Worm (Caenorhabditis elegans): Measurements from ENCODE around the gene T27D12.6.
A peak's percentile ranks its signal among the peaks of the same experiment; 100 is the strongest.

Gene T27D12.6

DNA sequence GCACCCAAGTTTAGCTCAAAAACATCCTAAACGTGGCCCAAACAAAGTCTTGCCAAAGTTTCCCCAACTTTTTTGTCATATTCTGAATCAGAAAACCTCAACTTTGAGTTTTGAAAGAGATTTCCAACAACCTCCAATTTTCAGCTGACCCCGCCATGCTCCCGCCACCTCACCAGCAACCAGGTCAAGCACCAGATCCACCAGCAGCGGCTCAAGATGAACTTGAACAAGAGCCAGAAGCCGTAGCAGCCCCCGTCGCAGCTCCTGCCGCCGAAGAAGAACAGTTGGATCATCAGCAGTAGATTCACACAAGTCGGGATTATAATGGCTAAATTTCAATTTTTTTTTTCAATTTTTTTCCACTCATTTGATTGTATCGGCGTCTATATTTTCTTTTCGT lies 24.1 kb upstream of the T27D12.6 start:
- TF ChIP-seq zip-8 (tag; optimal IDR thresholded peaks at IDR 0.05), result no peak
- no peak for TF ChIP-seq nhr-28 (tag; optimal IDR thresholded peaks at IDR 0.05)
- no peak for TF ChIP-seq unc-39 (tag; optimal IDR thresholded peaks at IDR 0.05)

DNA sequence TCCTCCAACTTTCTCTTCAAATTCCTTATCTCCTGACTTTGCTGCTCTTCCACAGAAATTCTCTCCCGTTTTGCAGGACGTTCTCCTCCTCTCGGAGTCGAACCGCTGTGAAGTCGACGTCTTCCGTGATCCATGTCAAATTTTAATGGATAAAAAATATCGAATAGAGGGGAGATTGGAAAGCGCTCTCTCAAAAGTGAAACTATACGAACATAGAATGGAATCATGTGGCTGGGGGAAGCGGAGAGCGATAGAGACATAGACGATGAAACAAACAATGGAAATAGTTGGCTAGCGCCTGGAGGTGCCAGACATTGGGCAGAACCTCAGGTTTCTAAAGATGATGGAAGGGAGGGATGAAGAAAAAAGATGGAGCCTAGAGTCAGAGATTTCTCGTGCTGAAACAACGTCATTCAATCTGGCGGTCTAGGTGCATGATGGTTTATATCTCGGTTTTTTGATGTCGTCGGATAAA lies 21.4 kb upstream of the T27D12.6 start, which contains the start of gene F43G6.8:
Gene F43G6.8 (minus strand): TSS at position 198 of the 475 bp plus-strand sequence.
- TF ChIP-seq ham-2 (GFP tag; optimal IDR thresholded peaks at IDR 0.05), result peak; percentile 40
- TF ChIP-seq cnd-1 (tag; optimal IDR thresholded peaks at IDR 0.05), result no peak
- peak; percentile 26 for TF ChIP-seq unc-120 (tag; optimal IDR thresholded peaks at IDR 0.05; ENCODE audit: poor library complexity, severe bottlenecking)

DNA sequence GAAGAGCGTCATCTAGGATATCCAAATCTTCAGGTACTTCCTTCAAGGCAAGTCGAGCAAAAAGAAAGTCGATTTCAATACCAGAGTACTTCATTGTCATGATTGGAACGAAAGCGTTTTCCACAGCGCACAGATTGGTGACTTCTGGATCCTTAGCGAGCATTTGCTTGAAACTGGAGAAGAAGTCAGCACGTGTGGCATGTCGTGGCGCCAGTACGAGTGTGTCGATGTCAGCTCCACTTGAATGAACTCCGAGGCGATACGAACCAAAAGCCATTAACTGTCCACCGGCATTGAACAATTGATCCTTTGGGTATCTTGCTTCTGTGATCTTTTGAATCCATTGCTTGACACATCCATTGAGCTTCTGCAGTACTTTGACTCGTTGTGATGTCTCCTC lies 19.3 kb upstream of the T27D12.6 start:
- TF ChIP-seq nhr-237 (tag; optimal IDR thresholded peaks at IDR 0.05) (no peak), ztf-11 (tag; optimal IDR thresholded peaks at IDR 0.05) (no peak), unc-39 (tag; optimal IDR thresholded peaks at IDR 0.05) (no peak), lin-13 (tag; optimal IDR thresholded peaks at IDR 0.05) (no peak), ceh-39 (tag; optimal IDR thresholded peaks at IDR 0.05) (no peak), unc-62 (GFP tag; optimal IDR thresholded peaks at IDR 0.05) (no peak), nhr-2 (tag; optimal IDR thresholded peaks at IDR 0.05) (no peak), mls-2 (tag; optimal IDR thresholded peaks at IDR 0.05) (no peak), drap-1 (GFP tag; optimal IDR thresholded peaks at IDR 0.05) (no peak), nhr-28 (tag; optimal IDR thresholded peaks at IDR 0.05) (no peak), elt-1 (tag; optimal IDR thresholded peaks at IDR 0.05; ENCODE audit: borderline replicate concordance, insufficient read depth) (no peak), M03D4.4 (tag; optimal IDR thresholded peaks at IDR 0.05) (no peak)

DNA sequence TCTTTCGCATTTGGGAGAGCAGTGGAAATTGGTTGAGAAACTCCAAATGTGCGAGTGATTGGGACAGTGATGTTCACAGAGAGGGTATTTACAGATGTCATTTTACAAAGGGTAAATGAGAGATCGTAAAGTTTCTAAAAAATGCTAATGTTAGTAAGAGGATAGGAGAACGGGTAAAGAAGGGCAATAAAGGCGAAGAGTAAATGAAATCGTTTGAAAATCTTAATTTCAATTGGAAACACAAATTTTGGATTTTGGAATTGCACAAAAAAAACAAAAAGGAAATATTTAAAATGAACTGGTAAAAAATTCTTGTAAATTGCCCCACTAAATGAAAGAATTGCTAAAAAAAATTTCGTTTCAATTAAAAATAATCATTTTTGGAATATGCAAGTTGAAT lies 18.8 kb upstream of the T27D12.6 start, which contains the start of gene pap-3:
Gene pap-3 (minus strand): TSS at position 101 of the 400 bp plus-strand sequence.
- no peak for TF ChIP-seq nhr-237 (tag; optimal IDR thresholded peaks at IDR 0.05)
- no peak for TF ChIP-seq flh-1 (GFP tag; optimal IDR thresholded peaks at IDR 0.05)
- TF ChIP-seq ceh-43 (GFP tag; optimal IDR thresholded peaks at IDR 0.05), result no peak
- no peak for TF ChIP-seq lin-32 (GFP tag; optimal IDR thresholded peaks at IDR 0.05)
- no peak for TF ChIP-seq mep-1 (tag; optimal IDR thresholded peaks at IDR 0.05)
- no peak for TF ChIP-seq M03D4.4 (tag; optimal IDR thresholded peaks at IDR 0.05)
- TF ChIP-seq mab-5 (tag; optimal IDR thresholded peaks at IDR 0.05), result no peak
- no peak for TF ChIP-seq hlh-1 (tag; optimal IDR thresholded peaks at IDR 0.05)
- no peak for TF ChIP-seq ztf-11 (tag; optimal IDR thresholded peaks at IDR 0.05)
- no peak for TF ChIP-seq elt-3 (tag; optimal IDR thresholded peaks at IDR 0.05)
- TF ChIP-seq elt-1 (tag; optimal IDR thresholded peaks at IDR 0.05; ENCODE audit: borderline replicate concordance, insufficient read depth), result no peak
- no peak for TF ChIP-seq mls-2 (tag; optimal IDR thresholded peaks at IDR 0.05)
- no peak for TF ChIP-seq nhr-28 (tag; optimal IDR thresholded peaks at IDR 0.05)
- TF ChIP-seq sem-2 (GFP tag; optimal IDR thresholded peaks at IDR 0.05), result no peak
- TF ChIP-seq lin-13 (tag; optimal IDR thresholded peaks at IDR 0.05), result no peak
- no peak for TF ChIP-seq ceh-39 (tag; optimal IDR thresholded peaks at IDR 0.05)
- TF ChIP-seq lsy-2 (tag; optimal IDR thresholded peaks at IDR 0.05), result no peak
- TF ChIP-seq unc-62 (GFP tag; optimal IDR thresholded peaks at IDR 0.05), result no peak

DNA sequence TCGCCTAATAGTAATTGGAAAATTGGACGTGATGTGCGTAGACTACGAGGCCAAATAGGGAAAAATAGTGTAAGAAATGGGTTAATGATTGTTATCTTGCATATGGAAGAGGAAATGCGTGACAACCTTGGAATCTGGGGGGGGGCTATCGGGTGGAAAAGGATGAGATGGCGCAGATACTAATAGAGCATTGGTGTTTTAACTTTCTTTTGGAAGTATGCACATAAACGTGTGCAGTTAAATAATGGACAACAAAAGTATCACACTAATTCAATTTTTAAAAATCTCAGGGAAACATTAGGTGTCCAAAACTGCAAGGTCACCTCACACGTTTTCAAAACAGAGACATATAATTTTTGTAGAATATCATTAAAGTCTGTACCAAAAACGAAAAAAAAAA lies 15.5 kb upstream of the T27D12.6 start, which contains the start of gene Y6D1A.2:
Gene Y6D1A.2 (minus strand): TSS at position 101 of the 400 bp plus-strand sequence.
- TF ChIP-seq elt-1 (tag; optimal IDR thresholded peaks at IDR 0.05; ENCODE audit: borderline replicate concordance, insufficient read depth) (peak; percentile 50), sem-2 (GFP tag; optimal IDR thresholded peaks at IDR 0.05) (no peak), nhr-28 (tag; optimal IDR thresholded peaks at IDR 0.05) (no peak), ces-1 (GFP tag; optimal IDR thresholded peaks at IDR 0.05) (no peak), nhr-76 (tag; optimal IDR thresholded peaks at IDR 0.05) (no peak)

DNA sequence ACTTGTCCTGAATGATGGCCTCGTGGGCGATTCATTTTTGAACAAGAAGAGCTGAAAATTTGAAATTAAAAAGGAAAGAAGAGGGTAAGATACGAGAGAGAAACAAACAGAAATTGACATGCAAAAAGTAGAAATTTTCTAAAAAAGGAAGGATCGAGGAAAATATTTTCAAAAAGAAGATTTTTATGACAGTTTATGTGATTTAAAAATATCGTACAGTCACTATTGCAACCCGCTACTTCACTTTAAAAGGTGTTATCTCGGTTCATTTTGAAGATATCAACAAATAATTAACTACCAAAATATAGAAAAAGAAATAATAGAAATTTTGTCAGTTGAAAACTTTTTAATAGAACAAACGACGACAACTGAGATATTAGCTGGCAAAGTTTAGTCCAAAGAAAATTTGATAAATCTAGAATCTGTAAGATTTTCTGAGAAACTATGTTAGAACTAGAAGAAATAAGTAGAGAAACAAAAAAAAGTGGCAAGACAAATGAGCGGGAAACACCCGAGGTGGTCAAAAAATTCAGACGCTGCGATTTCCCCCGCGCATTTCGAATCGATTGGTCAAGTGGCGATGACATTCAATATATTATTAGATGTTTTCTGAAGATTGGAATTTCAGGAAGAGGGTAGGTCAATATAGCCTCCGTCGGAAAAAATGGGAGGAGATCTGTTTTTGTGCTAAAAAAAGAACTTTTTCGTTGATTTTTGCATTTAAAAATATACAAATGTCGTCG lies 11.6 kb upstream of the T27D12.6 start, which contains the start of gene Y6D1A.1:
Gene Y6D1A.1 (minus strand): TSS at position 51 of the 743 bp plus-strand sequence.
- TF ChIP-seq flh-1 (GFP tag; optimal IDR thresholded peaks at IDR 0.05), result no peak
- TF ChIP-seq nhr-28 (tag; optimal IDR thresholded peaks at IDR 0.05), result no peak
- no peak for TF ChIP-seq unc-62 (GFP tag; optimal IDR thresholded peaks at IDR 0.05)
- no peak for TF ChIP-seq unc-39 (tag; optimal IDR thresholded peaks at IDR 0.05)
- no peak for TF ChIP-seq M03D4.4 (tag; optimal IDR thresholded peaks at IDR 0.05)
- TF ChIP-seq snpc-4 (tag; optimal IDR thresholded peaks at IDR 0.05), result no peak
- TF ChIP-seq ceh-83 (GFP tag; optimal IDR thresholded peaks at IDR 0.05), result no peak
- no peak for TF ChIP-seq elt-1 (tag; optimal IDR thresholded peaks at IDR 0.05; ENCODE audit: borderline replicate concordance, insufficient read depth)
- no peak for TF ChIP-seq ham-2 (GFP tag; optimal IDR thresholded peaks at IDR 0.05)
- TF ChIP-seq elt-3 (tag; optimal IDR thresholded peaks at IDR 0.05), result no peak
- no peak for TF ChIP-seq nhr-2 (tag; optimal IDR thresholded peaks at IDR 0.05)
- no peak for TF ChIP-seq mep-1 (tag; optimal IDR thresholded peaks at IDR 0.05)
- no peak for TF ChIP-seq lin-32 (GFP tag; optimal IDR thresholded peaks at IDR 0.05)
- TF ChIP-seq ceh-43 (GFP tag; optimal IDR thresholded peaks at IDR 0.05), result no peak
- no peak for TF ChIP-seq mls-2 (tag; optimal IDR thresholded peaks at IDR 0.05)
- TF ChIP-seq zip-8 (tag; optimal IDR thresholded peaks at IDR 0.05), result no peak
